Worm (Caenorhabditis elegans) whole organism, L2 larva: ENCODE data around the gene erd-2.1.

Experiments used
- C34F6.9 ChIP-seq: fragments of 150-350 bp; optimal IDR thresholded peaks from 2 replicates; lab custom pipeline; 2014; ENCODE audit warnings: missing biosample characterization, missing genetic modification characterization
- F13H6.1 ChIP-seq: sonication (generic microtip); optimal IDR thresholded peaks from 2 replicates; lab custom pipeline; 2016; ENCODE audit warnings: missing genetic modification characterization, missing compliant biosample characterization
- R02D3.7 ChIP-seq: fragments of 150-350 bp; optimal IDR thresholded peaks from 2 replicates; lab custom pipeline; 2014; ENCODE audit warnings: missing biosample characterization, missing genetic modification characterization
- Y55F3AM.14 ChIP-seq: fragments of 200-800 bp; sonication (Bioruptor generic); optimal IDR thresholded peaks from 2 replicates; lab custom pipeline; 2018; ENCODE audit warnings: mild to moderate bottlenecking, missing genetic modification characterization, missing compliant biosample characterization
- ZK546.5 ChIP-seq: sonication (generic microtip); optimal IDR thresholded peaks from 2 replicates; lab custom pipeline; 2017; ENCODE audit warnings: missing biosample characterization, missing genetic modification characterization
- alr-1 ChIP-seq: fragments of 150-350 bp; optimal IDR thresholded peaks from 2 replicates; lab custom pipeline; 2014; ENCODE audit warnings: missing biosample characterization, missing genetic modification characterization
- aly-2 ChIP-seq: fragments of 150-350 bp; optimal IDR thresholded peaks from 2 replicates; lab custom pipeline; 2014; ENCODE audit warnings: missing biosample characterization, missing genetic modification characterization
- ama-1 ChIP-seq: fragments of 150-350 bp; optimal IDR thresholded peaks from 2 replicates; lab custom pipeline; 2018; ENCODE audit warnings: inconsistent platforms
- ceh-16 ChIP-seq: fragments of 150-350 bp; optimal IDR thresholded peaks from 2 replicates; lab custom pipeline; 2014; ENCODE audit warnings: missing biosample characterization, missing genetic modification characterization
- ceh-82 ChIP-seq: fragments of 150-350 bp; optimal IDR thresholded peaks from 2 replicates; lab custom pipeline; 2014; ENCODE audit warnings: missing biosample characterization, missing genetic modification characterization
- crh-2 ChIP-seq: sonication (generic microtip); optimal IDR thresholded peaks from 2 replicates; lab custom pipeline; 2017; ENCODE audit warnings: missing biosample characterization, missing genetic modification characterization
- dmd-4 ChIP-seq: sonication (generic microtip); optimal IDR thresholded peaks from 2 replicates; lab custom pipeline; 2017; ENCODE audit warnings: missing biosample characterization, missing genetic modification characterization
- egl-27 ChIP-seq: sonication (generic microtip); optimal IDR thresholded peaks from 3 replicates; lab custom pipeline; 2017; ENCODE audit warnings: missing biosample characterization, missing genetic modification reagents, missing genetic modification characterization
- elt-1 ChIP-seq: fragments of 150-350 bp; optimal IDR thresholded peaks from 2 replicates; lab custom pipeline; 2014; ENCODE audit warnings: missing biosample characterization, missing genetic modification characterization
- elt-3 ChIP-seq: sonication (generic microtip); optimal IDR thresholded peaks from 2 replicates; lab custom pipeline; 2017; ENCODE audit warnings: missing biosample characterization, missing genetic modification characterization
- fos-1 ChIP-seq: fragments of 150-350 bp; optimal IDR thresholded peaks from 2 replicates; lab custom pipeline; 2014; ENCODE audit warnings: missing biosample characterization, missing genetic modification characterization
- gmeb-1 ChIP-seq: fragments of 150-350 bp; optimal IDR thresholded peaks from 2 replicates; lab custom pipeline; 2014; ENCODE audit warnings: missing biosample characterization, missing genetic modification characterization
- lin-11 ChIP-seq: fragments of 150-350 bp; sonication (generic microtip); optimal IDR thresholded peaks from 2 replicates; lab custom pipeline; 2014; ENCODE audit warnings: missing biosample characterization, missing genetic modification characterization, inconsistent platforms, mixed read lengths
- lin-13 ChIP-seq: fragments of 150-350 bp; optimal IDR thresholded peaks from 2 replicates; lab custom pipeline; 2014; ENCODE audit warnings: missing biosample characterization, missing genetic modification reagents, missing genetic modification characterization
- lin-39 ChIP-seq: fragments of 150-350 bp; optimal IDR thresholded peaks from 2 replicates; lab custom pipeline; 2014; ENCODE audit warnings: missing biosample characterization, missing genetic modification reagents, missing genetic modification characterization
- lsy-2 ChIP-seq, 2 experiments: fragments of 150-350 bp in 1 of 2; sonication (generic microtip) in 1 of 2; optimal IDR thresholded peaks; 2 replicates each; lab custom pipeline; 2014 to 2017; ENCODE audit warnings: missing biosample characterization in 2 of 2, missing genetic modification characterization in 2 of 2
- mab-5 ChIP-seq: fragments of 150-350 bp; optimal IDR thresholded peaks from 2 replicates; lab custom pipeline; 2014; ENCODE audit warnings: missing biosample characterization, missing genetic modification characterization
- mbf-1 ChIP-seq: sonication (generic microtip); optimal IDR thresholded peaks from 2 replicates; lab custom pipeline; 2017; ENCODE audit warnings: missing biosample characterization, missing genetic modification characterization
- mdl-1 ChIP-seq, 2 experiments: fragments of 150-350 bp in 1 of 2; sonication (generic microtip) in 1 of 2; optimal IDR thresholded peaks; 2 replicates each; lab custom pipeline; 2017; ENCODE audit warnings: missing biosample characterization in 2 of 2, missing genetic modification characterization in 2 of 2
- nhr-11 ChIP-seq: fragments of 150-350 bp; optimal IDR thresholded peaks from 2 replicates; lab custom pipeline; 2014; ENCODE audit warnings: missing biosample characterization, missing genetic modification characterization
- nhr-12 ChIP-seq: fragments of 150-350 bp; optimal IDR thresholded peaks from 2 replicates; lab custom pipeline; 2014; ENCODE audit warnings: missing biosample characterization, missing genetic modification characterization
- nhr-129 ChIP-seq: fragments of 150-350 bp; optimal IDR thresholded peaks from 2 replicates; lab custom pipeline; 2014; ENCODE audit warnings: missing biosample characterization, missing genetic modification characterization
- nhr-21 ChIP-seq: fragments of 150-350 bp; optimal IDR thresholded peaks from 2 replicates; lab custom pipeline; 2014; ENCODE audit warnings: missing biosample characterization, missing genetic modification characterization
- nhr-23 ChIP-seq: fragments of 150-350 bp; optimal IDR thresholded peaks from 2 replicates; lab custom pipeline; 2014; ENCODE audit warnings: missing biosample characterization, missing genetic modification reagents, missing genetic modification characterization
- nhr-237 ChIP-seq: fragments of 150-350 bp; optimal IDR thresholded peaks from 2 replicates; lab custom pipeline; 2014; ENCODE audit warnings: missing biosample characterization, missing genetic modification characterization
- nhr-25 ChIP-seq: fragments of 150-350 bp; sonication (generic microtip); optimal IDR thresholded peaks from 3 replicates; lab custom pipeline; 2014; ENCODE audit warnings: missing biosample characterization, missing genetic modification characterization
- nhr-6 ChIP-seq: fragments of 150-350 bp; optimal IDR thresholded peaks from 2 replicates; lab custom pipeline; 2014; ENCODE audit warnings: missing biosample characterization, missing genetic modification characterization
- nhr-77 ChIP-seq: fragments of 150-350 bp; optimal IDR thresholded peaks from 2 replicates; lab custom pipeline; 2014; ENCODE audit warnings: missing biosample characterization, missing genetic modification characterization
- peb-1 ChIP-seq: fragments of 150-350 bp; optimal IDR thresholded peaks from 2 replicates; lab custom pipeline; 2014; ENCODE audit warnings: missing biosample characterization, missing genetic modification characterization
- skn-1 ChIP-seq: sonication (generic microtip); optimal IDR thresholded peaks from 2 replicates; lab custom pipeline; 2017; ENCODE audit warnings: missing biosample characterization, missing genetic modification characterization
- sma-3 ChIP-seq: sonication (generic microtip); optimal IDR thresholded peaks from 2 replicates; lab custom pipeline; 2016; ENCODE audit warnings: missing genetic modification reagents, missing genetic modification characterization, missing compliant biosample characterization
- sma-9 ChIP-seq, 2 experiments: fragments of 150-350 bp in 1 of 2; sonication (generic microtip) in 1 of 2; optimal IDR thresholded peaks; 2 replicates each; lab custom pipeline; 2014 to 2016; ENCODE audit warnings: missing genetic modification characterization in 2 of 2, mild to moderate bottlenecking in 1 of 2, missing biosample characterization in 1 of 2, missing compliant biosample characterization in 1 of 2, missing genetic modification reagents in 1 of 2, moderate library complexity in 1 of 2
- snpc-4 ChIP-seq: fragments of 150-350 bp; optimal IDR thresholded peaks from 2 replicates; lab custom pipeline; 2014; ENCODE audit warnings: missing biosample characterization, missing genetic modification characterization
- unc-39 ChIP-seq: fragments of 150-350 bp; optimal IDR thresholded peaks from 2 replicates; lab custom pipeline; 2014; ENCODE audit warnings: missing biosample characterization, missing genetic modification characterization
- unc-55 ChIP-seq: fragments of 150-350 bp; sonication (generic microtip); optimal IDR thresholded peaks from 3 replicates; lab custom pipeline; 2014; ENCODE audit warnings: missing biosample characterization, missing genetic modification reagents, missing genetic modification characterization
- unc-62 ChIP-seq: fragments of 150-350 bp; optimal IDR thresholded peaks from 2 replicates; lab custom pipeline; 2014; ENCODE audit warnings: missing biosample characterization, missing genetic modification reagents, missing genetic modification characterization
- zag-1 ChIP-seq: fragments of 150-350 bp; optimal IDR thresholded peaks from 2 replicates; lab custom pipeline; 2014; ENCODE audit warnings: missing biosample characterization, missing genetic modification characterization
- ztf-1 ChIP-seq: fragments of 200-800 bp; sonication (Bioruptor generic); conservative IDR thresholded peaks from 2 replicates; pipeline ENCODE4 v1.3.6; 2022; ENCODE audit warnings: missing genetic modification characterization, missing compliant biosample characterization
- ztf-11 ChIP-seq: sonication (generic microtip); optimal IDR thresholded peaks from 2 replicates; lab custom pipeline; 2017; ENCODE audit warnings: missing biosample characterization, missing genetic modification characterization
- ztf-4 ChIP-seq: fragments of 150-350 bp; optimal IDR thresholded peaks from 2 replicates; lab custom pipeline; 2014; ENCODE audit warnings: missing biosample characterization, missing genetic modification characterization

Gene erd-2.1

DNA sequence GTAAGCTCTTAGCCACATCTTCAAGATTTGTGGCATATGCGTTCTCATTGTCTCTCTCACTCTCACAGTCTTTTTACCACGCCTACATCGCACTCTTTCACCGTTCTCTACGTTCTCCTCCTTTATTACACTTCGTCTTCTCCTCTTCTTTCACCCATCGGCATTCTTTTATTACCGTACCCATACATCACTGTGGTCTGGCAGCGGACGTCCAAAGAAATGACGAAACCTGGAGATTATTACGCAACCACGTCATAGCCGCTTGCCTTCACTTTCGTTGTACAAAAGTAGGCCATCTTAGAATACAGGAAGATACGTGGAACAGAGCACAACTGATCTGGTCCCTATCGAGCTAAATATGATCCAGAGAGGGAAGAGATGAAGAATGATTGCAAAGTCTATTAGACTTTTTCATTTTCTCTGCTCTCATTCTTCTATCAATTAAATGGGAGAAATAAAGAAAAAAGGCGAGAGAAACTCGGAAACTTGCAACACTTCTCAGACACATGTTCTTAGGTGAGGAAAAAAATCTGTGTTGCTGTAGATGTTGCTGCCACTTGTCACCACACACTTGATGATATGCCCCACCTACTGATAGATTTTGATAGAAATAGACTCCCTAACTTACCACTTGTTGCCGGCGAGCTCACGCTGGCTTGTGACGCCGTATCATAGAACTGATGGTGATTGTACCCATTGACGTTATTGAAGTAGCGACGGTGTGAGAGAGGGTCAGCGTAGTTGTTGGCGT lies 45.9 kb upstream of the erd-2.1 start:
- TF ChIP-seq skn-1: no peak
- peak; percentile 39 for TF ChIP-seq nhr-129
- TF ChIP-seq fos-1 (tag; lab: Kevin White, UChicago): peak; percentile 15
- TF ChIP-seq nhr-23 (tag; lab: Kevin White, UChicago): no peak
- no peak for TF ChIP-seq elt-1 (tag; lab: Kevin White, UChicago)
- TF ChIP-seq gmeb-1: no peak
- no peak for TF ChIP-seq nhr-25 (tag; lab: Kevin White, UChicago)
- peak; percentile 4 for TF ChIP-seq sma-9 (GFP tag; optimal IDR thresholded peaks at IDR 0.05; lab: Kevin White, UChicago)
- no peak for TF ChIP-seq sma-9 (tag; optimal IDR thresholded peaks at IDR 0.05; lab: Kevin White, UChicago)
- TF ChIP-seq lsy-2 (tag; optimal IDR thresholded peaks at IDR 0.05; lab: Kevin White, UChicago): no peak

DNA sequence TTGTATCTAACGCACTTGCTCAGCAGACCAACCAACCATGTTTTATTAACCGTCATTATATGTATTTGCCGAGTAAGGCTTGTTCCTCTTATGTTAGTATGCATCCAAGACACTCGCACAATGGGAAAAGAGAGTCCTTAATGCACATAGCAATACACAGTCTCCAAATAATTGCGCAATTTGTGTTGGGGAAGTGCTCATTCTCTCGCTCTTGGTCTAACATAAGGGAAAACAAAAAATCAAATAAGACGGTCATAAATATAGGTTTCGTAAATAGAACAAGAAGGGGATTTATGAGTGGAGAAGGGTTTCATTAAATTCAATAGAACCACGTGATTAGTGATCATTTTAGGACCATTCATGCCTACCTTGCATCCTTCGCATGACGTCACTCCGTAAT lies 44.9 kb upstream of the erd-2.1 start:
- TF ChIP-seq mbf-1 (tag; lab: Kevin White, UChicago): no peak
- no peak for TF ChIP-seq R02D3.7 (tag; lab: Kevin White, UChicago)
- no peak for TF ChIP-seq aly-2 (tag; lab: Kevin White, UChicago)

DNA sequence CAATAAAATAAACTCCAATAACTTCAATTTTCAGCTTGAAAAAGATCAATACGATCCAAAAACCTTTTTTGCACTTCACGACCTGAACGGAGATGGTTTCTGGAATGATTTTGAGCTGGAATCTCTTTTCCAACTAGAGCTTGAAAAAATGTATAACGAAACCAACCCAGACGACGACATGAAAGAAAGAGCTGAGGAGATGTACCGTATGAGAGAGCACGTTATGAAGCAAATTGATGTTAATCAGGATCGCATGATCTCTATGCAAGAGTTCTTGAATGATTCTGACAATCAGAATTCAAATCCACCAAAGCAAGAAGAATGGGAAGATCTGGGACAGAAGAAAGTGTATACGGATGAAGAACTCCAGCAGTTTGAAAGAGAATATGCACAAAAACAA lies 40.6 kb upstream of the erd-2.1 start:
- no peak for TF ChIP-seq crh-2 (tag; lab: Kevin White, UChicago)

DNA sequence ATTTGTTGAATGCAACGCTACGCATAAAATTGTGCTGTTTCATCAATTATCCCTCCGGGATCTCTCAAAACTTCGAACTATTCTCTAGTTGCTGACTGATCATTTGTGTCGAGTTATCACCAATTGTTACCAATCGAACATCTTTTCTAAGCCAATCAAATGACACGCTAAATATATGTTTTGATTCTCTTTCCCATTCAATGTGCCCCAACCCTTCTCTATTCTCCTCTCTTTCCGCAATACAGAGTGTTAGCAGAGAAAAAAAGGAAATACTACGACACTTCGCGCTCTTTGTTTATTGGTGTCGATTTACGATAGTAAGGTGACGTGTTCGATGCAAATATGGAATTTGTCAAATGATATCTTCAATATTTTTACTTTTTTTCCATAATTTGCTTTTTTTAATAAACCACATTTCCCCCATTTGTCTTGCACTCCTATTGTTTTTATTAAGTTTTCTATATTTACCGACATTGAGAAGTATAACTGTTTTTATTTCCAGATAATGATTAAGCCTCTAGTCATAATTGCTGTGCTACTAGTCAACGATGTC lies 38.7 kb upstream of the erd-2.1 start, which contains the start of gene nucb-1:
TSS of gene nucb-1 (plus strand) at position 503 of the 553 bp plus-strand sequence.
- TF ChIP-seq mdl-1 (tag; optimal IDR thresholded peaks at IDR 0.05; lab: Kevin White, UChicago) (peak in 1 of 2 experiments; percentile 14), ztf-1 (GFP tag; lab: Robert Waterston, UW) (no peak), egl-27 (tag; lab: Kevin White, UChicago) (peak; percentile 67), crh-2 (tag; lab: Kevin White, UChicago) (peak; percentile 97), C34F6.9 (peak; percentile 94), lin-11 (no peak), ceh-16 (tag; lab: Kevin White, UChicago) (no peak), nhr-6 (tag; lab: Kevin White, UChicago) (peak; percentile 61), lsy-2 (tag; optimal IDR thresholded peaks at IDR 0.05; lab: Kevin White, UChicago) (peak; percentile 45 to 87), ZK546.5 (tag; lab: Kevin White, UChicago) (no peak), elt-1 (tag; lab: Kevin White, UChicago) (no peak), ztf-4 (tag; lab: Kevin White, UChicago) (no peak), dmd-4 (no peak), nhr-77 (tag; lab: Kevin White, UChicago) (no peak), lin-13 (peak; percentile 75), nhr-25 (tag; lab: Kevin White, UChicago) (no peak), ama-1 (lab: Kevin White, UChicago) (no peak), Y55F3AM.14 (GFP tag; lab: Kevin White, UChicago) (no peak), elt-3 (tag; lab: Kevin White, UChicago) (no peak), F13H6.1 (tag; lab: Kevin White, UChicago) (peak; percentile 55), aly-2 (tag; lab: Kevin White, UChicago) (no peak), nhr-21 (tag; lab: Kevin White, UChicago) (peak; percentile 74), fos-1 (tag; lab: Kevin White, UChicago) (peak; percentile 79), nhr-23 (tag; lab: Kevin White, UChicago) (no peak), gmeb-1 (peak; percentile 73), peb-1 (tag; lab: Kevin White, UChicago) (no peak), nhr-237 (tag; lab: Kevin White, UChicago) (no peak), ceh-82 (tag; lab: Kevin White, UChicago) (no peak), nhr-11 (tag; lab: Kevin White, UChicago) (no peak), mbf-1 (tag; lab: Kevin White, UChicago) (no peak), ztf-11 (tag; lab: Kevin White, UChicago) (no peak), unc-62 (GFP tag; lab: Kevin White, UChicago) (no peak), snpc-4 (tag; lab: Kevin White, UChicago) (peak; percentile 52), sma-3 (GFP tag; lab: Kevin White, UChicago) (peak; percentile 76), lin-39 (tag; lab: Kevin White, UChicago) (no peak), unc-55 (peak; percentile 94), mab-5 (peak; percentile 42), nhr-12 (tag; lab: Kevin White, UChicago) (no peak), unc-39 (tag; lab: Kevin White, UChicago) (no peak), R02D3.7 (tag; lab: Kevin White, UChicago) (peak; percentile 78), alr-1 (tag; lab: Kevin White, UChicago) (no peak), nhr-129 (peak; percentile 94), zag-1 (tag; lab: Kevin White, UChicago) (peak; percentile 7), sma-9 (GFP tag; optimal IDR thresholded peaks at IDR 0.05; lab: Kevin White, UChicago) (peak; percentile 93), sma-9 (tag; optimal IDR thresholded peaks at IDR 0.05; lab: Kevin White, UChicago) (no peak)
